Worm (Caenorhabditis elegans) whole organism, young adult: Measurements from ENCODE around the gene C01G10.4.

ENCODE experiments used
- B0261.1 ChIP-seq: sonication (generic microtip); optimal IDR thresholded peaks from 2 replicates; lab custom pipeline; 2016; ENCODE audit warnings: mild to moderate bottlenecking, missing genetic modification characterization, moderate library complexity, missing compliant biosample characterization
- D2030.7 ChIP-seq: fragments of 200-800 bp; sonication (Bioruptor generic); IDR thresholded peaks from 2 replicates; pipeline ENCODE4 v1.3.6; 2022; ENCODE audit warnings: missing genetic modification reagents, missing genetic modification characterization, missing compliant biosample characterization
- Y53G8AR.9 ChIP-seq: fragments of 200-800 bp; sonication (Bioruptor generic); conservative IDR thresholded peaks from 2 replicates; pipeline ENCODE4 v1.3.6; 2022; ENCODE audit warnings: missing genetic modification reagents, missing genetic modification characterization, missing compliant biosample characterization
- ZK185.1 ChIP-seq: sonication (generic microtip); optimal IDR thresholded peaks from 2 replicates; lab custom pipeline; 2016; ENCODE audit warnings: mild to moderate bottlenecking, missing genetic modification characterization, missing compliant biosample characterization; ENCODE audit not compliant: poor library complexity, severe bottlenecking
- dpl-1 ChIP-seq: fragments of 150-350 bp; optimal IDR thresholded peaks from 2 replicates; lab custom pipeline; 2014; ENCODE audit warnings: missing biosample characterization, missing genetic modification reagents, missing genetic modification characterization
- let-607 ChIP-seq, 2 experiments: fragments of 200-800 bp in 1 of 2; sonication (Bioruptor generic) in 1 of 2; sonication (generic microtip) in 1 of 2; optimal IDR thresholded peaks; 2 replicates each; lab custom pipeline; 2016 to 2018; ENCODE audit warnings: mild to moderate bottlenecking in 2 of 2, missing compliant biosample characterization in 2 of 2, missing genetic modification characterization in 2 of 2, moderate library complexity in 2 of 2, missing genotype in 1 of 2
- lin-35 ChIP-seq, 3 experiments: fragments of 150-350 bp in 2 of 3; sonication (generic microtip) in 1 of 3; optimal IDR thresholded peaks; 2 replicates each; lab custom pipeline; 2014 to 2018; ENCODE audit warnings: missing biosample characterization in 3 of 3, missing genetic modification characterization in 3 of 3, missing genetic modification reagents in 3 of 3
- lsl-1 ChIP-seq: fragments of 200-800 bp; sonication (Bioruptor generic); optimal IDR thresholded peaks from 2 replicates; lab custom pipeline; 2018; ENCODE audit warnings: mild to moderate bottlenecking, missing genetic modification characterization, moderate library complexity, missing compliant biosample characterization
- nfya-1 ChIP-seq: sonication (generic microtip); optimal IDR thresholded peaks from 2 replicates; lab custom pipeline; 2017; ENCODE audit warnings: antibody characterized with exemption, missing compliant biosample characterization, missing genetic modification characterization, borderline replicate concordance; ENCODE audit not compliant: insufficient read depth
- nhr-80 ChIP-seq: sonication (generic microtip); optimal IDR thresholded peaks from 2 replicates; lab custom pipeline; 2016; ENCODE audit warnings: missing genetic modification characterization, missing compliant biosample characterization
- pha-4 ChIP-seq: fragments of 150-350 bp; sonication (generic microtip); optimal IDR thresholded peaks from 2 replicates; lab custom pipeline; 2014; ENCODE audit warnings: missing biosample characterization, missing genetic modification reagents, missing genetic modification characterization
- snpc-1.3 ChIP-seq: sonication (generic microtip); optimal IDR thresholded peaks from 2 replicates; lab custom pipeline; 2017; ENCODE audit warnings: missing genetic modification characterization, mild to moderate bottlenecking, missing compliant biosample characterization, antibody characterized with exemption, moderate library complexity, missing genotype, missing genetic modification reagents; ENCODE audit not compliant: insufficient read depth
- ztf-25 ChIP-seq: fragments of 200-800 bp; sonication (Bioruptor generic); IDR thresholded peaks from 2 replicates; pipeline ENCODE4 v1.3.6; 2022; ENCODE audit warnings: missing genetic modification reagents, missing genetic modification characterization, missing compliant biosample characterization
- ztf-28 ChIP-seq: fragments of 200-800 bp; sonication (Bioruptor generic); IDR thresholded peaks from 2 replicates; pipeline ENCODE4 v1.3.6; 2022; ENCODE audit warnings: missing genetic modification reagents, missing genetic modification characterization, missing compliant biosample characterization

DNA sequence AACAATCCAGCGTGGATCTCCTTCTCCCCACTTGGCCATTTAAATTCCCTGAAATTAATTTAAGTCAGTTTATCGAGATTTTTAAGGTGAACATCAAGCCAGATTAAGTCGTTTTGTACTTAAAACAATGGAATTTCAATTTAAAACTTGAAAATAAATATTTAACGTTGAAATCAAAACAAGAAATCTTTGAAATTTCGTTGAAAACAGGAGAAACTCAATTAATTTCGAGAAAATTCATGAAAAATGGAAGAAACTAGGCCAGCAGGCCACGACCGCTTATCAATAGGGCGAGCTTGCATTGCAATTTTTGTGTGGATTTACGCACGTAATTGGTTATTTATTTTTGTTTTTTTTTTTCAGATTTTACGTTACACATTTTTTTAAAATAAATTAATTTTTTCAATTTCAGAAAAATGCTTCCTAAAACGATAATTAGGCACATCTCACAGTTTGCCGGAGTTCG is 4.2 kb upstream of the C01G10.4 start, which contains the start of the genes ahsa-1 and C01G10.7:
- TF ChIP-seq B0261.1 (tag; lab: Kevin White, UChicago) (peak; percentile 37), pha-4 (tag; lab: Kevin White, UChicago) (no peak), ztf-28 (GFP tag; lab: Robert Waterston, UW) (peak; percentile 93), Y53G8AR.9 (GFP tag; lab: Robert Waterston, UW) (peak; percentile 76; the same call in 1 of the 2 replicates), nhr-80 (tag; lab: Kevin White, UChicago) (peak; percentile 49), dpl-1 (GFP tag; lab: Kevin White, UChicago) (no peak), ZK185.1 (peak; percentile 97), nfya-1 (tag; lab: Kevin White, UChicago) (no peak), lin-35 (GFP tag; optimal IDR thresholded peaks at IDR 0.05; lab: Kevin White, UChicago) (no peak), lsl-1 (peak; percentile 68), D2030.7 (GFP tag; lab: Robert Waterston, UW) (peak; percentile 88), let-607 (tag; optimal IDR thresholded peaks at IDR 0.05; lab: Kevin White, UChicago) (peak in 1 of 2 experiments; percentile 77), snpc-1.3 (tag; lab: Kevin White, UChicago) (peak; percentile 65), ztf-25 (GFP tag; lab: Robert Waterston, UW) (peak; percentile 71; the same call in 1 of the 2 replicates)
